Worm (Caenorhabditis elegans): ENCODE results near the gene eak-3.
A peak's percentile ranks its signal among the peaks of the same experiment; 100 is the strongest.

Gene eak-3

ce11 chrIII:1142798-1143197 lies 33.6 kb downstream of the eak-3 start, which contains the start of gene smr-1:
smr-1 (plus strand) TSS chrIII:1143172.
- peak; percentile 90 for TF ChIP-seq ekl-4 (GFP tag; IDR thresholded peaks at IDR 0.05)
- no peak for TF ChIP-seq ceh-79 (tag; optimal IDR thresholded peaks at IDR 0.05)
- no peak for TF ChIP-seq bed-2 (GFP tag; IDR thresholded peaks at IDR 0.05)
- TF ChIP-seq let-607 (tag; optimal IDR thresholded peaks at IDR 0.05) = no peak
- TF ChIP-seq tbp1 (GFP tag; optimal IDR thresholded peaks at IDR 0.05) = peak; percentile 68
- TF ChIP-seq Y67H2A.10 (GFP tag; conservative IDR thresholded peaks at IDR 0.05) = no peak
- TF ChIP-seq ceh-27 (GFP tag; optimal IDR thresholded peaks at IDR 0.05) = peak; percentile 14
- TF ChIP-seq F37B4.10 (GFP tag; IDR thresholded peaks at IDR 0.05) = 0 out of 2 replicates have a peak, but pooled peaks have one; percentile 35
- peak; percentile 57 to 95 (median 76) for TF ChIP-seq lin-35 (GFP tag; optimal IDR thresholded peaks at IDR 0.05)
- no peak for TF ChIP-seq unc-130 (GFP tag; optimal IDR thresholded peaks at IDR 0.05)
- peak; percentile 43; the same call in 1 of the 2 replicates for TF ChIP-seq attf-3 (GFP tag; conservative IDR thresholded peaks at IDR 0.05)
- no peak for TF ChIP-seq dpff-1 (tag; optimal IDR thresholded peaks at IDR 0.05)
- no peak for TF ChIP-seq Y53F4B.3 (GFP tag; IDR thresholded peaks at IDR 0.05)
- peak; percentile 82 for TF ChIP-seq pbrm-1 (GFP tag; IDR thresholded peaks at IDR 0.05)
- no peak for TF ChIP-seq lag-1 (GFP tag; IDR thresholded peaks at IDR 0.05)
- TF ChIP-seq Y53G8AR.9 (GFP tag; conservative IDR thresholded peaks at IDR 0.05) = peak; percentile 94
- peak; percentile 82 for TF ChIP-seq dox-1 (GFP tag; IDR thresholded peaks at IDR 0.05)
- TF ChIP-seq T07F8.4 (tag; optimal IDR thresholded peaks at IDR 0.05) = no peak
- TF ChIP-seq B0336.3 (GFP tag; IDR thresholded peaks at IDR 0.05) = peak; percentile 85
- peak; percentile 38 for TF ChIP-seq chd-7 (tag; optimal IDR thresholded peaks at IDR 0.05)
- TF ChIP-seq Y79H2A.3 (GFP tag; conservative IDR thresholded peaks at IDR 0.05) = no peak
- no peak for TF ChIP-seq snpc-1.3 (tag; optimal IDR thresholded peaks at IDR 0.05; ENCODE audit: insufficient read depth)
- TF ChIP-seq unc-62 (GFP tag; optimal IDR thresholded peaks at IDR 0.05) = no peak
- TF ChIP-seq F10E7.11 (tag; optimal IDR thresholded peaks at IDR 0.05) = no peak
- TF ChIP-seq dpl-1 (GFP tag; optimal IDR thresholded peaks at IDR 0.05) = peak; percentile 95
- no peak for TF ChIP-seq aptf-3 (GFP tag; IDR thresholded peaks at IDR 0.05)
- TF ChIP-seq ztf-25 (GFP tag; IDR thresholded peaks at IDR 0.05) = no peak
- no peak for TF ChIP-seq egrh-3 (GFP tag; IDR thresholded peaks at IDR 0.05)
- peak; percentile 51; the same call in 1 of the 2 replicates for TF ChIP-seq hsf-1 (GFP tag; IDR thresholded peaks at IDR 0.05)
- peak; percentile 14 for TF ChIP-seq F22D6.2 (tag; optimal IDR thresholded peaks at IDR 0.05)
- no peak for TF ChIP-seq somi-1 (GFP tag; optimal IDR thresholded peaks at IDR 0.05)
- TF ChIP-seq nfya-2 (GFP tag; IDR thresholded peaks at IDR 0.05) = no peak
- TF ChIP-seq nhr-179 (tag; optimal IDR thresholded peaks at IDR 0.05) = no peak
- TF ChIP-seq egl-44 (GFP tag; IDR thresholded peaks at IDR 0.05) = 0 out of 2 replicates have a peak, but pooled peaks have one; percentile 18
- TF ChIP-seq K11D2.4 (GFP tag; IDR thresholded peaks at IDR 0.05) = peak; percentile 85
- TF ChIP-seq zfh-2 (GFP tag; conservative IDR thresholded peaks at IDR 0.05) = no peak
- TF ChIP-seq ztf-18 (tag; optimal IDR thresholded peaks at IDR 0.05) = peak; percentile 98
- TF ChIP-seq athp-1 (tag; optimal IDR thresholded peaks at IDR 0.05) = peak; percentile 39
- peak; percentile 1 for TF ChIP-seq madf-10 (tag; optimal IDR thresholded peaks at IDR 0.05)
- peak; percentile 30 for TF ChIP-seq atf-7 (tag; optimal IDR thresholded peaks at IDR 0.05)
- peak; percentile 84 for TF ChIP-seq repo-1 (tag; optimal IDR thresholded peaks at IDR 0.05)
- no peak; the same call in 1 of the 2 replicates for TF ChIP-seq madf-8 (GFP tag; conservative IDR thresholded peaks at IDR 0.05)
- no peak for TF ChIP-seq mes-4 (tag; optimal IDR thresholded peaks at IDR 0.05)
- no peak for TF ChIP-seq die-1 (tag; optimal IDR thresholded peaks at IDR 0.05)
- TF ChIP-seq snpc-4 (GFP tag; optimal IDR thresholded peaks at IDR 0.05) = no peak
- peak in 3 of 4 experiments; percentile 43 to 62 (median 47) for TF ChIP-seq snpc-4 (tag; optimal IDR thresholded peaks at IDR 0.05)
- peak; percentile 71; the same call in 1 of the 2 replicates for TF ChIP-seq hmg-20 (GFP tag; IDR thresholded peaks at IDR 0.05)
- no peak for TF ChIP-seq hlh-26 (GFP tag; conservative IDR thresholded peaks at IDR 0.05)
- no peak for TF ChIP-seq egl-18 (GFP tag; IDR thresholded peaks at IDR 0.05)
